Fruit fly (Drosophila melanogaster) whole organism, adult: ENCODE data around the gene mtg.

Experiments
- CG11617 ChIP-seq: fragments of 200-800 bp; sonication (Bioruptor generic); optimal IDR thresholded peaks from 2 replicates; lab custom pipeline; 2017; ENCODE audit warnings: mild to moderate bottlenecking, missing biosample characterization, missing genetic modification reagents, missing genetic modification characterization
- CG12768 ChIP-seq: fragments of 200-800 bp; sonication (Bioruptor generic); optimal IDR thresholded peaks from 2 replicates; lab custom pipeline; 2017; ENCODE audit warnings: missing biosample characterization, missing genetic modification characterization, mild to moderate bottlenecking, moderate library complexity, missing genetic modification reagents
- CG14711 ChIP-seq: fragments of 200-800 bp; sonication (Bioruptor generic); optimal IDR thresholded peaks from 2 replicates; lab custom pipeline; 2018; ENCODE audit warnings: missing biosample characterization, mild to moderate bottlenecking, missing genetic modification characterization, moderate library complexity
- CG1620 ChIP-seq: fragments of 200-800 bp; sonication (Bioruptor generic); optimal IDR thresholded peaks from 2 replicates; lab custom pipeline; 2016; ENCODE audit warnings: missing biosample characterization, missing genetic modification characterization
- CG33017 ChIP-seq: fragments of 200-800 bp; sonication (Bioruptor generic); optimal IDR thresholded peaks from 2 replicates; lab custom pipeline; 2018; ENCODE audit warnings: missing biosample characterization, mild to moderate bottlenecking, missing genetic modification characterization, moderate library complexity
- CG5204 ChIP-seq: fragments of 200-800 bp; sonication (Bioruptor generic); optimal IDR thresholded peaks from 2 replicates; lab custom pipeline; 2016; ENCODE audit warnings: missing biosample characterization, missing genetic modification characterization
- CG7045 ChIP-seq: fragments of 200-800 bp; sonication (Bioruptor generic); optimal IDR thresholded peaks from 2 replicates; lab custom pipeline; 2017; ENCODE audit warnings: missing biosample characterization, mild to moderate bottlenecking, missing genetic modification characterization
- CG7101 ChIP-seq: fragments of 200-800 bp; sonication (Bioruptor generic); optimal IDR thresholded peaks from 2 replicates; lab custom pipeline; 2018; ENCODE audit warnings: missing biosample characterization, mild to moderate bottlenecking, missing genetic modification characterization, moderate library complexity
- Clk ChIP-seq: fragments of 200-800 bp; sonication (Bioruptor generic); optimal IDR thresholded peaks from 2 replicates; lab custom pipeline; 2017; ENCODE audit warnings: missing biosample characterization, missing genetic modification characterization
- Crg-1 ChIP-seq: fragments of 200-800 bp; sonication (Bioruptor generic); optimal IDR thresholded peaks from 2 replicates; lab custom pipeline; 2016; ENCODE audit warnings: missing biosample characterization, missing genetic modification characterization
- Hr96 ChIP-seq: fragments of 200-800 bp; sonication (Bioruptor generic); optimal IDR thresholded peaks from 2 replicates; lab custom pipeline; 2016; ENCODE audit warnings: missing biosample characterization, missing genetic modification characterization
- Mnt ChIP-seq: fragments of 200-800 bp; sonication (Bioruptor generic); optimal IDR thresholded peaks from 2 replicates; lab custom pipeline; 2016; ENCODE audit warnings: missing biosample characterization, mild to moderate bottlenecking, missing genetic modification characterization
- bab1 ChIP-seq: fragments of 200-800 bp; sonication (Bioruptor generic); optimal IDR thresholded peaks from 3 replicates; lab custom pipeline; 2019; ENCODE audit warnings: missing biosample characterization, mild to moderate bottlenecking, missing genetic modification characterization, moderate library complexity
- cic ChIP-seq: fragments of 200-800 bp; sonication (Bioruptor generic); optimal IDR thresholded peaks from 2 replicates; lab custom pipeline; 2017; ENCODE audit warnings: missing biosample characterization, mild to moderate bottlenecking, missing genetic modification characterization, moderate library complexity
- cnc ChIP-seq, 2 experiments: fragments of >200 bp; optimal IDR thresholded peaks; 2 replicates each; lab custom pipeline; 2017
- kay ChIP-seq: fragments of 200-800 bp; sonication (Bioruptor generic); peaks from one replicate; lab custom pipeline; 2016; ENCODE audit warnings: missing biosample characterization, missing genetic modification characterization, borderline replicate concordance
- ovo ChIP-seq: fragments of 200-800 bp; sonication (Bioruptor generic); optimal IDR thresholded peaks from 2 replicates; lab custom pipeline; 2016; ENCODE audit warnings: missing biosample characterization, missing genetic modification characterization
- pad ChIP-seq: fragments of 200-800 bp; sonication (Bioruptor generic); optimal IDR thresholded peaks from 3 replicates; lab custom pipeline; 2017; ENCODE audit warnings: missing biosample characterization, missing genetic modification characterization, mild to moderate bottlenecking, moderate library complexity, missing genetic modification reagents
- tj ChIP-seq: fragments of 200-800 bp; sonication (Bioruptor generic); optimal IDR thresholded peaks from 3 replicates; lab custom pipeline; 2017; ENCODE audit warnings: missing biosample characterization, mild to moderate bottlenecking, missing genetic modification characterization, moderate library complexity
- toe ChIP-seq: fragments of 200-800 bp; sonication (Bioruptor generic); optimal IDR thresholded peaks from 2 replicates; lab custom pipeline; 2016; ENCODE audit warnings: missing biosample characterization, missing genetic modification characterization

mtg gene

DNA sequence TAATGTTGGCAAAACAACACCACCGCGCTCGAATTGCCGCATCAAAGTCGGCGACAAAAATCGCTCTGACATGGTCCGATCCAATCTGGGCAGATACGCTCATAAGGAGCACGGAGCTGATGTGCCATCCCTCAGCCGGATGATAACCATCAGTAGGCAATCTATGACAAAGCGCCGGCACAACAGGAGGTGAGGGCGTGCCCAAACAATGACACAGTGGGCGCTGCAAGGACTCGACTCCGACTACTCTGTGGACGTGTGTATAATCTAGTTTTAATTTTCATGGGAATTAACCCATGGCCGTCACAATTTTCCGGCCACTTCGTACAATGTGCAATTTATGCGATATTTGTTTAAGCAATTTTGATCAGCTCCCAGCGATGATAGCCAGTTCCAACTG, 24.7 kb downstream of the mtg start:
- no peak for TF ChIP-seq CG14711 (tag; lab: Kevin White, UChicago)

DNA sequence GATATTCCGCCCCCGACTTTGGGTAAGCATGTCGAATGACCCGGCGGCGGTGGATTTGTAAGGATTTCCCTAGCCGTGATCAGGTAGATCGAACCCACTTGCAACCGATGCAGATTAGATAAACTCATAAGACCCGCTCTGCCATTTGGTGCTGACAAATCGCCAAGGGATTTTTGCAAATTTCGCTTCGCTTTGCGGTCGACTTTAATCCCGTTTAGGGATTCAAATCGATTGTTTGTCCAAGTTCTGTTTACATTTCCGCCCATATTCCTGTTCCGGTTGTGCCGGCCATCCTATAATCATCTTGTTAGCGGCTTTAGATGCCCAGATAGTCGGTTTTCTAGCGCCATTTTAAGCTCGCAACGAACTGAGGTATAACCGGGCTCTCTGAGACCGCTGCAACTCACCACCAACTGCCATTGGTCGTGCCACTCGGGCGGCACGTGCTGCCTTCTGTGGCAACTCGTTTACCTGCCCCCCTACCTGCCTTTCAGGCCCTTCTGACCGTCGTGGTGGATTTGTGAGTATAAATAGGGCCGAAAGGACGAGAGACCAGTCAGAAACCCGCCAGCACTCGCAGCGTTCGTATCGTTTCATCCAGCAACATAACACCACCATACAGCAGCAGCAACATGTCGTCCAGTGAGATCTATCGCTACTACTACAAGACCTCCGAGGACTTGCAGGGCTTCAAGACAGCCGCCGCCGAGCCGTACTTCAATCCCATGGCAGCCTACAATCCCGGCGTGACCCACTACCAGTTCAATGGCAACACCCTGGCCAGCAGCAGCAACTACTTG, 27.4 kb downstream of the mtg start, which contains the start of gene ato:
Gene ato (plus strand): TSS at position 559 of the 800 bp plus-strand sequence.
- TF ChIP-seq ovo (no peak), CG33017 (tag; lab: Kevin White, UChicago) (no peak), toe (GFP tag; lab: Kevin White, UChicago) (no peak), Clk (GFP tag; lab: Kevin White, UChicago) (no peak), cnc (optimal IDR thresholded peaks at IDR 0.05; lab: Kevin White, UChicago) (no peak), CG11617 (GFP tag; lab: Kevin White, UChicago) (no peak)

DNA sequence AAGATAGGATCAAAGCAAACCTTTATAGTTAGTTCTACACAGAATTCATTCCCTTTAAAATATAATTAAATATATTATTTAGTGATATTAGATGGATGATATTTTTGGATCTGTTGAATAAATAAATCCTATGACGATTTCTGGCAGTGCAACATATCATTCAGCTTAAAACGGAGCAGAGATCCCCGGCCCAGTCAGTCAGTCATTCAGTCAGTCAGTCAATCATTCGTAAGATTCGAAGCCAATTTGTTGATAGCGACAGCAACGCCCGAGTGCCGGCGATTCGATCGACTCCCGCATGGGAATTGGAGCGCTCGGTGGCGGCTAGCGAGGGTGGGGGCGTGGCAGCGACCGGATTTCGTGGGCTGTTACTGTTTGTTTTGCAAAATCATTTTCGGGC, 29.7 kb downstream of the mtg start:
- no peak for TF ChIP-seq toe (GFP tag; lab: Kevin White, UChicago)
- no peak for TF ChIP-seq CG14711 (tag; lab: Kevin White, UChicago)
- TF ChIP-seq Mnt, result no peak
- TF ChIP-seq CG7045 (GFP tag; lab: Kevin White, UChicago), result no peak
- TF ChIP-seq kay (GFP tag; lab: Kevin White, UChicago), result no peak
- TF ChIP-seq cic (GFP tag; lab: Kevin White, UChicago), result no peak
- TF ChIP-seq tj (GFP tag; lab: Kevin White, UChicago), result no peak
- no peak for TF ChIP-seq CG12768
- TF ChIP-seq CG33017 (tag; lab: Kevin White, UChicago), result no peak
- no peak for TF ChIP-seq Clk (GFP tag; lab: Kevin White, UChicago)
- TF ChIP-seq cnc (optimal IDR thresholded peaks at IDR 0.05; lab: Kevin White, UChicago), result no peak
- TF ChIP-seq Crg-1 (GFP tag; lab: Kevin White, UChicago), result no peak
- TF ChIP-seq CG7101, result no peak
- TF ChIP-seq CG11617 (GFP tag; lab: Kevin White, UChicago), result no peak
- no peak for TF ChIP-seq pad (GFP tag; lab: Kevin White, UChicago)
- no peak for TF ChIP-seq CG1620 (GFP tag; lab: Kevin White, UChicago)
- no peak for TF ChIP-seq Hr96
- TF ChIP-seq ovo, result no peak
- no peak for TF ChIP-seq CG5204

DNA sequence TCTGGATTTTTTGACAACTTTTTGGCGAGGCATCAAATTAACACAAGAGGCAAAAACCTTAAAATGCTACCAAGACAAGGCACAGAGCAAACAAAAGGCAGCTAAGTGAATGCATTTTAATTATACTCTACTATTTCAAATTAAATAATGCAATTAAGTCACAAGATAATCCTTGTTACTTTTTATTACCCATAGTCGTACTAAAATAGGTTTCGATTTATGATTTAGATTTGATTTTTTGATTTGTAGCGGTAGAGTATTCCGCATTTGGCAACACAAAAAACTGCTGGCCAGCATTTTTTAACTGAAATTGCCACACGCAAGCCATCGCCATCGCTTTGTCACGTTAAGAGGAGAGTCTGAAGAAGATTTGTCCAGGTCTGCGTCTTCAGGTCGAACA, 32.4 kb downstream of the mtg start:
- TF ChIP-seq CG1620 (GFP tag; lab: Kevin White, UChicago) (no peak), bab1 (GFP tag; lab: Kevin White, UChicago) (no peak), Mnt (no peak), Clk (GFP tag; lab: Kevin White, UChicago) (no peak), Crg-1 (GFP tag; lab: Kevin White, UChicago) (no peak), CG7101 (no peak), CG33017 (tag; lab: Kevin White, UChicago) (no peak), tj (GFP tag; lab: Kevin White, UChicago) (no peak), kay (GFP tag; lab: Kevin White, UChicago) (no peak), ovo (no peak), cnc (optimal IDR thresholded peaks at IDR 0.05; lab: Kevin White, UChicago) (no peak), cic (GFP tag; lab: Kevin White, UChicago) (no peak), CG11617 (GFP tag; lab: Kevin White, UChicago) (no peak)

DNA sequence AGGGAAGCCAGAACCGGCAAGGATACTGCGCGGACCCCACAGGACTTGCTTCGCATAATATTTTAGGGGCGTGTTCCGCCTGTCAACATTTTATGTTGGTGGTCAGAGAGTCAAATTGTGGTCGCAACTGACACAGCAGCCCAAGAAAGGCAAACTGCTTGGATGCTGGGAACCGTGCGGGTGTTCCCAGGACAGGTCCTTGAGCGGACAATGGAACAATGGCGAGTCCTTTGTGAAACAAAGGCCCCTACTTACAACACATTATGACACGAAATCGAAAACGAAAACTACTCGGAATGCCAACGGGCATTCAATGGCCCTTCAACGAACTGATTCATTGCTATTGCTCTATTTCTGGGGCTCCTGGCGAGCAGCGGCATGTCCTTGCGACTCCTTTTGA, 33.9 kb downstream of the mtg start:
- TF ChIP-seq bab1 (GFP tag; lab: Kevin White, UChicago) (no peak), CG33017 (tag; lab: Kevin White, UChicago) (no peak), CG7101 (no peak), CG5204 (no peak), cic (GFP tag; lab: Kevin White, UChicago) (no peak), kay (GFP tag; lab: Kevin White, UChicago) (no peak), tj (GFP tag; lab: Kevin White, UChicago) (no peak), ovo (no peak), pad (GFP tag; lab: Kevin White, UChicago) (no peak)

DNA sequence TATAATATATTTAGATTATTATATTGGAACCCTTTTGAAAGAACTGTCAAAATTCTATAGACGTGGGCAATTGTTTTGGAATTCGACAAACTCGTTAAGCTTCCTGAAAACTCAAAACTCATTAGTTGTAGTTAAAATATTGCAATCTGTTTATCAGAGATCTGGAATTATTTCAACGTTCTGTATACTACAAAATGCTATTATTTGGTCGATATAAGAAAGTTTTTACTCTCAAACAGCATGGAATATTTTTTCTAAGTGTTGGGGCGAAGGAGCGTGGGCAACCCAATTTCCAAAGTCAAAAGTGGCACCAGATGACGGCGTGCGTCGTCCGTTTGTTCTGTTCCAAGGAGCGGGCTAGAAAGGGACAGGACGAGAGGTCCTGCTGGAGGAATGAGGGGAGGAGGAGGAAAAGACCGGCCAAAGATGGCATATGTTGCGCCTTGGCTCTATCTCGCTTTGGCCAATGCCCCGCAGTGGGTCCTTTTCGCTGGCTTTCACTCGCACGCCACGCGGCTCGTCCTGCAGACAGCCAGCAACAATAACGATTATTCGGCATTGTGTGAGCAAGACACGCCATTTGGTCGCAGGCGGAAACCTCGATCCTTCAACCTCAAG, 35.5 kb downstream of the mtg start:
- TF ChIP-seq Clk (GFP tag; lab: Kevin White, UChicago) (no peak), CG7101 (no peak), kay (GFP tag; lab: Kevin White, UChicago) (no peak), Crg-1 (GFP tag; lab: Kevin White, UChicago) (no peak), ovo (no peak), cic (GFP tag; lab: Kevin White, UChicago) (no peak), CG1620 (GFP tag; lab: Kevin White, UChicago) (no peak), CG11617 (GFP tag; lab: Kevin White, UChicago) (no peak), toe (GFP tag; lab: Kevin White, UChicago) (no peak), CG14711 (tag; lab: Kevin White, UChicago) (no peak)
